Fruit fly (Drosophila melanogaster) whole organism, wandering third instar larva: ENCODE data around the gene CG42699.

Source experiments
- Abd-B ChIP-seq: fragments of >200 bp; optimal IDR thresholded peaks from 2 replicates; lab custom pipeline; 2017; ENCODE audit warnings: missing biosample characterization, missing genetic modification characterization
- CG32264 ChIP-seq: fragments of 200-800 bp; sonication (Bioruptor generic); optimal IDR thresholded peaks from 2 replicates; lab custom pipeline; 2016; ENCODE audit warnings: missing biosample characterization, missing genetic modification characterization
- CG9705 ChIP-seq: fragments of 200-800 bp; sonication (Bioruptor generic); optimal IDR thresholded peaks from 2 replicates; lab custom pipeline; 2018; ENCODE audit warnings: missing biosample characterization, mild to moderate bottlenecking, missing genetic modification characterization
- CrebA ChIP-seq: fragments of 200-800 bp; sonication (Bioruptor generic); optimal IDR thresholded peaks from 2 replicates; lab custom pipeline; 2016; ENCODE audit warnings: missing biosample characterization, mild to moderate bottlenecking, missing genetic modification characterization, borderline replicate concordance
- Dfd ChIP-seq: fragments of >200 bp; optimal IDR thresholded peaks from 2 replicates; lab custom pipeline; 2017; ENCODE audit warnings: missing biosample characterization, missing genetic modification characterization
- Dif ChIP-seq: fragments of 200-275, 200-300 bp; sonication (Bioruptor generic); optimal IDR thresholded peaks from 2 replicates; lab custom pipeline; 2018; ENCODE audit warnings: missing biosample characterization, missing genetic modification characterization; ENCODE audit not compliant: partially characterized antibody
- GATAd ChIP-seq: sonication (Bioruptor generic); optimal IDR thresholded peaks from 2 replicates; lab custom pipeline; 2016; ENCODE audit warnings: missing biosample characterization, missing genetic modification characterization
- HLH106 ChIP-seq: fragments of 200-800 bp; optimal IDR thresholded peaks from 3 replicates; lab custom pipeline; 2019; ENCODE audit warnings: missing biosample characterization, mild to moderate bottlenecking, missing genetic modification characterization, moderate library complexity
- Hnf4 ChIP-seq: fragments of 200-800 bp; sonication (Bioruptor generic); optimal IDR thresholded peaks from 2 replicates; lab custom pipeline; 2016; ENCODE audit warnings: missing biosample characterization, mild to moderate bottlenecking, missing genetic modification characterization
- Hr78 ChIP-seq: fragments of >200 bp; optimal IDR thresholded peaks from 2 replicates; lab custom pipeline; 2017; ENCODE audit warnings: missing biosample characterization, missing genetic modification characterization
- Hr83 ChIP-seq: fragments of 200-300 bp; sonication (Bioruptor generic); optimal IDR thresholded peaks from 2 replicates; lab custom pipeline; 2016; ENCODE audit warnings: missing biosample characterization, mild to moderate bottlenecking, missing genetic modification characterization, moderate library complexity; ENCODE audit not compliant: poor library complexity, severe bottlenecking
- Jra ChIP-seq: sonication (Bioruptor generic); optimal IDR thresholded peaks from 2 replicates; lab custom pipeline; 2016; ENCODE audit warnings: missing biosample characterization, missing genetic modification characterization
- Mio ChIP-seq: sonication (Bioruptor generic); optimal IDR thresholded peaks from 2 replicates; lab custom pipeline; 2016; ENCODE audit warnings: missing biosample characterization, missing genetic modification characterization
- Myc ChIP-seq: fragments of >200 bp; optimal IDR thresholded peaks from 2 replicates; lab custom pipeline; 2017
- N ChIP-seq: fragments of >200 bp; optimal IDR thresholded peaks from 2 replicates; lab custom pipeline; 2018; ENCODE audit warnings: missing biosample characterization, missing external identifiers, missing genetic modification characterization
- OdsH ChIP-seq: fragments of 200-800 bp; sonication (Bioruptor generic); optimal IDR thresholded peaks from 2 replicates; lab custom pipeline; 2016; ENCODE audit warnings: missing biosample characterization, mild to moderate bottlenecking, missing genetic modification characterization
- Rel ChIP-seq, 2 experiments: fragments of 200-800 bp; sonication (Bioruptor generic) in 1 of 2; optimal IDR thresholded peaks; 2 replicates in 1 of 2; 3 replicates in 1 of 2; lab custom pipeline; 2016 to 2019; ENCODE audit warnings: mild to moderate bottlenecking in 2 of 2, missing biosample characterization in 2 of 2, missing genetic modification characterization in 2 of 2, moderate library complexity in 1 of 2
- Sp1 ChIP-seq: fragments of 200-800 bp; sonication (Bioruptor generic); optimal IDR thresholded peaks from 3 replicates; lab custom pipeline; 2019; ENCODE audit warnings: missing biosample characterization, mild to moderate bottlenecking, missing genetic modification characterization, moderate library complexity
- Vsx2 ChIP-seq: fragments of 200-300, 225-300 bp; sonication (Bioruptor generic); optimal IDR thresholded peaks from 2 replicates; lab custom pipeline; 2018; ENCODE audit warnings: missing biosample characterization, missing genetic modification characterization; ENCODE audit not compliant: partially characterized antibody
- br ChIP-seq: fragments of 200-800 bp; sonication (Bioruptor generic); optimal IDR thresholded peaks from 2 replicates; lab custom pipeline; 2016; ENCODE audit warnings: missing biosample characterization, missing genetic modification characterization
- brk ChIP-seq: fragments of 200-800 bp; sonication (Bioruptor generic); optimal IDR thresholded peaks from 2 replicates; lab custom pipeline; 2016; ENCODE audit warnings: missing biosample characterization, mild to moderate bottlenecking, missing genetic modification characterization
- dl ChIP-seq, 2 experiments: fragments of 175-275, 200-275 bp in 1 of 2; fragments of 200-275 bp in 1 of 2; sonication (Bioruptor generic); optimal IDR thresholded peaks; lab custom pipeline; 2018; ENCODE audit warnings: mild to moderate bottlenecking in 2 of 2, missing biosample characterization in 2 of 2, missing genetic modification characterization in 2 of 2, moderate library complexity in 2 of 2; ENCODE audit not compliant: partially characterized antibody in 2 of 2, insufficient read depth in 1 of 2
- dmrt93B ChIP-seq: fragments of 200-800 bp; sonication (Bioruptor generic); optimal IDR thresholded peaks from 2 replicates; lab custom pipeline; 2018; ENCODE audit warnings: missing biosample characterization, mild to moderate bottlenecking, missing genetic modification characterization
- dsf ChIP-seq: sonication (Bioruptor generic); optimal IDR thresholded peaks from 2 replicates; lab custom pipeline; 2016; ENCODE audit warnings: missing biosample characterization, missing genetic modification characterization, borderline replicate concordance
- ey ChIP-seq: fragments of 200-800 bp; sonication (Bioruptor generic); optimal IDR thresholded peaks from 2 replicates; lab custom pipeline; 2016; ENCODE audit warnings: missing biosample characterization, missing genetic modification characterization
- foxo ChIP-seq, 2 experiments: fragments of 200-800 bp; sonication (Bioruptor generic); optimal IDR thresholded peaks; 2 replicates in 1 of 2; 3 replicates in 1 of 2; lab custom pipeline; 2016 to 2017; ENCODE audit warnings: missing biosample characterization in 2 of 2, missing genetic modification characterization in 2 of 2
- fru ChIP-seq: fragments of 200-800 bp; sonication (Bioruptor generic); optimal IDR thresholded peaks from 3 replicates; lab custom pipeline; 2016; ENCODE audit warnings: missing biosample characterization, mild to moderate bottlenecking, missing genetic modification characterization
- h ChIP-seq: fragments of 200-800 bp; sonication (Bioruptor generic); optimal IDR thresholded peaks from 3 replicates; lab custom pipeline; 2016; ENCODE audit warnings: missing biosample characterization, mild to moderate bottlenecking, missing genetic modification characterization
- jim ChIP-seq: fragments of 175-275, 200-325 bp; sonication (Bioruptor generic); optimal IDR thresholded peaks from 2 replicates; lab custom pipeline; 2016; ENCODE audit warnings: missing biosample characterization, mild to moderate bottlenecking, missing genetic modification characterization
- lola ChIP-seq: fragments of >200 bp; optimal IDR thresholded peaks from 2 replicates; lab custom pipeline; 2017; ENCODE audit warnings: missing biosample characterization, missing genetic modification characterization
- pan ChIP-seq: fragments of >200 bp; optimal IDR thresholded peaks from 2 replicates; lab custom pipeline; 2017
- psq ChIP-seq: fragments of 200-800 bp; sonication (Bioruptor generic); optimal IDR thresholded peaks from 3 replicates; lab custom pipeline; 2017; ENCODE audit warnings: missing biosample characterization, mild to moderate bottlenecking, missing genetic modification characterization, moderate library complexity
- rgr ChIP-seq: fragments of 200-800 bp; sonication (Bioruptor generic); optimal IDR thresholded peaks from 3 replicates; lab custom pipeline; 2016; ENCODE audit warnings: missing biosample characterization, mild to moderate bottlenecking, missing genetic modification characterization
- sage ChIP-seq: fragments of 200-800 bp; sonication (Bioruptor generic); optimal IDR thresholded peaks from 2 replicates; lab custom pipeline; 2016; ENCODE audit warnings: missing biosample characterization, mild to moderate bottlenecking, missing genetic modification characterization
- sv ChIP-seq: fragments of 200-800 bp; sonication (Bioruptor generic); optimal IDR thresholded peaks from 3 replicates; lab custom pipeline; 2016; ENCODE audit warnings: missing biosample characterization, missing genetic modification characterization
- tai ChIP-seq: sonication (Bioruptor generic); optimal IDR thresholded peaks from 2 replicates; lab custom pipeline; 2016; ENCODE audit warnings: missing biosample characterization, missing genetic modification characterization
- usp ChIP-seq: fragments of >200 bp; optimal IDR thresholded peaks from 2 replicates; lab custom pipeline; 2017; ENCODE audit warnings: missing biosample characterization, missing genetic modification characterization
- woc ChIP-seq: sonication (Bioruptor generic); optimal IDR thresholded peaks from 2 replicates; lab custom pipeline; 2016; ENCODE audit warnings: missing biosample characterization, mild to moderate bottlenecking, missing genetic modification characterization

The CG42699 gene

DNA sequence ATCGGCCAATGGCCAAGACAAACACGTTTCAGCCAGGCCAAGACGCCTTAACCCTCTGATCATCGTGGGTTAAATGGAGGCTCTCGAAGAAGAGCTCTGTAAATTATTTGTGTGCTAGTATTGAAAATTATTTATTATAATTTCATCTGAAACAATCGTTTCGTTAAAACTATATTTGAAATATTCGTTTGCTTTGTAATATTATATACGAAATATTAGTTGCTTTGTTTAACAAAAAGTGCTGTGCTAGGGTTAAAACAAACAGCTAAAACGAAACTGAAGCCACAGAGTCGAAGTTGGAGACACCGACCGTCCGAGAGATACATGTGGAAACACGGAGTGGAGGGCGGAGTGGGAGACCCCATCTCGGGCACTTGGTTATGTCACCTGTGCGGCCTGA lies 22.2 kb downstream of the CG42699 start:
- TF ChIP-seq Mio (GFP tag; lab: Kevin White, UChicago) (no peak), GATAd (GFP tag; lab: Kevin White, UChicago) (no peak), CrebA (GFP tag; lab: Kevin White, UChicago) (no peak), Hr83 (GFP tag; lab: Kevin White, UChicago) (no peak), woc (GFP tag; lab: Kevin White, UChicago) (peak; percentile 49), Hnf4 (GFP tag; lab: Kevin White, UChicago) (peak; percentile 68), CG32264 (no peak), Jra (peak; percentile 11), dl (GFP tag; optimal IDR thresholded peaks at IDR 0.05; lab: Kevin White, UChicago; ENCODE audit: insufficient read depth in 1 of 2, partially characterized antibody in 2 of 2) (no peak), sage (GFP tag; lab: Kevin White, UChicago) (no peak), dmrt93B (GFP tag; lab: Kevin White, UChicago) (no peak), psq (GFP tag; lab: Kevin White, UChicago) (peak; percentile 65), h (GFP tag; lab: Kevin White, UChicago) (peak; percentile 84), ey (GFP tag; lab: Kevin White, UChicago) (peak; percentile 73), HLH106 (tag; lab: Kevin White, UChicago) (peak; percentile 66), Dif (no peak), pan (lab: Kevin White, UChicago) (no peak), Dfd (no peak), rgr (GFP tag; lab: Kevin White, UChicago) (peak; percentile 81), brk (GFP tag; lab: Kevin White, UChicago) (peak; percentile 19), usp (GFP tag; lab: Kevin White, UChicago) (no peak), sv (no peak), jim (GFP tag; lab: Kevin White, UChicago) (no peak), N (GFP tag; lab: Kevin White, UChicago) (no peak), br (peak; percentile 60), dsf (GFP tag; lab: Kevin White, UChicago) (no peak), Vsx2 (GFP tag; lab: Kevin White, UChicago) (no peak), Hr78 (GFP tag; lab: Kevin White, UChicago) (no peak), Myc (lab: Kevin White, UChicago) (no peak), tai (no peak), CG9705 (GFP tag; lab: Kevin White, UChicago) (no peak), lola (GFP tag; lab: Kevin White, UChicago) (no peak), OdsH (GFP tag; lab: Kevin White, UChicago) (peak; percentile 81), fru (GFP tag; lab: Kevin White, UChicago) (peak; percentile 78), Rel (GFP tag; optimal IDR thresholded peaks at IDR 0.05; lab: Kevin White, UChicago) (peak; percentile 24), Rel (tag; optimal IDR thresholded peaks at IDR 0.05; lab: Kevin White, UChicago) (no peak), foxo (GFP tag; optimal IDR thresholded peaks at IDR 0.05; lab: Kevin White, UChicago) (peak in 1 of 2 experiments; percentile 69), Sp1 (GFP tag; lab: Kevin White, UChicago) (peak; percentile 74), Abd-B (GFP tag; lab: Kevin White, UChicago) (no peak)

DNA sequence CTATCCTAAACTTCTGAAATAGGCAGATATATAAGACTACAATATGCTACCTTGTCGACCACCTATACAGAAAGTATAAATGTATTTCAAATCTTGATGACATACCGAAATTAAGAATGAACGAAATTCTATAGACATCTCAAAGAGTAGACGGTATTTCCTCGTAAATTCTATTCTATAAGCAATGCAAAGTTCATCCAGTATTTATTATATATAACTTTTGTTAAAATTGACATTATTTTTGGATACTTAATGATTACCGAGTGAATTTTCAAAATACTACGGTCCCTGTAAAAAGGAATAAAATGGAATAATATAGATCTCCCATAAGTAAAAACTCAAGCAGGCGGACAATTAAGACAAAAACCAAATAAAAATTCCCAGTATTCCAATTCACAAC lies 24.8 kb downstream of the CG42699 start, which contains the start of gene CG15767:
Gene CG15767 (plus strand): TSS at position 301 of the 400 bp plus-strand sequence.
- TF ChIP-seq h (GFP tag; lab: Kevin White, UChicago) (no peak), Abd-B (GFP tag; lab: Kevin White, UChicago) (no peak), pan (lab: Kevin White, UChicago) (no peak), brk (GFP tag; lab: Kevin White, UChicago) (no peak), dmrt93B (GFP tag; lab: Kevin White, UChicago) (no peak), fru (GFP tag; lab: Kevin White, UChicago) (no peak), dl (GFP tag; optimal IDR thresholded peaks at IDR 0.05; lab: Kevin White, UChicago; ENCODE audit: insufficient read depth in 1 of 2, partially characterized antibody in 2 of 2) (no peak), Hr78 (GFP tag; lab: Kevin White, UChicago) (no peak), HLH106 (tag; lab: Kevin White, UChicago) (no peak), CG32264 (no peak), Mio (GFP tag; lab: Kevin White, UChicago) (no peak), sv (no peak), GATAd (GFP tag; lab: Kevin White, UChicago) (no peak), Dif (no peak), Hr83 (GFP tag; lab: Kevin White, UChicago) (no peak), br (no peak), Vsx2 (GFP tag; lab: Kevin White, UChicago) (no peak), tai (no peak)
- TF ChIP-seq, all 38 proteins: peak for 0
